Fruit fly (Drosophila melanogaster) whole organism, pupa: ENCODE data around the gene CG15468.
A peak's percentile ranks its signal among the peaks of the same experiment; 100 is the strongest.

Source experiments
- CG10348 ChIP-seq: fragments of 200-800 bp; sonication (Bioruptor generic); IDR thresholded peaks from 2 replicates; pipeline ENCODE4 v1.3.6; 2022; ENCODE audit warnings: missing biosample characterization, missing genetic modification characterization
- CG12605 ChIP-seq: fragments of 200-800 bp; sonication (Bioruptor generic); IDR thresholded peaks from 2 replicates; pipeline ENCODE4 v1.3.6; 2022; ENCODE audit warnings: missing biosample characterization, missing genetic modification characterization
- CG13204 ChIP-seq: fragments of 200-800 bp; sonication (Bioruptor generic); optimal IDR thresholded peaks from 2 replicates; lab custom pipeline; 2018; ENCODE audit warnings: missing biosample characterization, mild to moderate bottlenecking, missing genetic modification characterization, moderate library complexity
- CG14655 ChIP-seq: fragments of 200-800 bp; sonication (Bioruptor generic); optimal IDR thresholded peaks from 3 replicates; lab custom pipeline; 2017; ENCODE audit warnings: mild to moderate bottlenecking, missing biosample characterization, missing genetic modification reagents, missing genetic modification characterization
- CG15710 ChIP-seq: fragments of 200-800 bp; sonication (Bioruptor generic); optimal IDR thresholded peaks from 2 replicates; lab custom pipeline; 2018; ENCODE audit warnings: missing biosample characterization, mild to moderate bottlenecking, missing genetic modification characterization, moderate library complexity
- CG17806 ChIP-seq: fragments of 200-800 bp; sonication (Bioruptor generic); optimal IDR thresholded peaks from 2 replicates; lab custom pipeline; 2018; ENCODE audit warnings: missing biosample characterization, mild to moderate bottlenecking, missing genetic modification characterization, moderate library complexity
- CG32121 ChIP-seq: fragments of 200-800 bp; sonication (Bioruptor generic); IDR thresholded peaks from 2 replicates; pipeline ENCODE4 v1.3.6; 2022; ENCODE audit warnings: missing biosample characterization, missing genetic modification characterization
- CG34367 ChIP-seq: fragments of 200-800 bp; sonication (Bioruptor generic); optimal IDR thresholded peaks from 2 replicates; lab custom pipeline; 2018; ENCODE audit warnings: missing biosample characterization, mild to moderate bottlenecking, missing genetic modification characterization
- CG4496 ChIP-seq: fragments of 200-800 bp; sonication (Bioruptor generic); IDR thresholded peaks from 3 replicates; pipeline ENCODE4 v1.3.6; 2022; ENCODE audit warnings: missing biosample characterization, missing genetic modification characterization
- CG8159 ChIP-seq: fragments of 200-800 bp; sonication (Bioruptor generic); optimal IDR thresholded peaks from 3 replicates; lab custom pipeline; 2018; ENCODE audit warnings: missing biosample characterization, mild to moderate bottlenecking, missing genetic modification characterization, moderate library complexity
- CG8301 ChIP-seq: fragments of 200-800 bp; sonication (Bioruptor generic); optimal IDR thresholded peaks from 2 replicates; lab custom pipeline; 2018; ENCODE audit warnings: missing biosample characterization, mild to moderate bottlenecking, missing genetic modification characterization
- CG9948 ChIP-seq: fragments of 200-800 bp; sonication (Bioruptor generic); optimal IDR thresholded peaks from 2 replicates; lab custom pipeline; 2018; ENCODE audit warnings: missing biosample characterization, mild to moderate bottlenecking, missing genetic modification characterization, moderate library complexity
- D1 ChIP-seq: fragments of 200-800 bp; sonication (Bioruptor generic); optimal IDR thresholded peaks from 2 replicates; lab custom pipeline; 2018; ENCODE audit warnings: missing biosample characterization, mild to moderate bottlenecking, missing genetic modification characterization, moderate library complexity
- EcR ChIP-seq: fragments of 200-800 bp; sonication (Bioruptor generic); optimal IDR thresholded peaks from 3 replicates; lab custom pipeline; 2019; ENCODE audit warnings: missing biosample characterization, missing genetic modification characterization, mild to moderate bottlenecking, moderate library complexity, missing genetic modification reagents
- Ets98B ChIP-seq: fragments of 200-800 bp; sonication (Bioruptor generic); IDR thresholded peaks from 2 replicates; pipeline ENCODE4 v1.3.6; 2022; ENCODE audit warnings: missing biosample characterization, missing genetic modification characterization
- Pif1A ChIP-seq: fragments of 200-800 bp; sonication (Bioruptor generic); optimal IDR thresholded peaks from 3 replicates; lab custom pipeline; 2016; ENCODE audit warnings: missing biosample characterization, missing genetic modification characterization
- Pif1B ChIP-seq: fragments of 200-800 bp; sonication (Bioruptor generic); optimal IDR thresholded peaks from 3 replicates; lab custom pipeline; 2016; ENCODE audit warnings: missing biosample characterization, missing genetic modification characterization
- Snoo ChIP-seq: fragments of 200-800 bp; sonication (Bioruptor generic); optimal IDR thresholded peaks from 3 replicates; lab custom pipeline; 2017; ENCODE audit warnings: missing biosample characterization, mild to moderate bottlenecking, missing genetic modification characterization, inconsistent platforms
- fd96Ca ChIP-seq: fragments of 200-800 bp; sonication (Bioruptor generic); IDR thresholded peaks from 3 replicates; pipeline ENCODE4 v1.3.6; 2022; ENCODE audit warnings: missing biosample characterization, missing genetic modification characterization
- gl ChIP-seq: fragments of 200-800 bp; sonication (Bioruptor generic); optimal IDR thresholded peaks from 2 replicates; lab custom pipeline; 2018; ENCODE audit warnings: missing biosample characterization, mild to moderate bottlenecking, missing genetic modification characterization
- rn ChIP-seq: fragments of 200-800 bp; sonication (Bioruptor generic); IDR thresholded peaks from 2 replicates; pipeline ENCODE4 v1.3.6; 2022; ENCODE audit warnings: missing biosample characterization, missing genetic modification characterization

CG15468 gene

DNA sequence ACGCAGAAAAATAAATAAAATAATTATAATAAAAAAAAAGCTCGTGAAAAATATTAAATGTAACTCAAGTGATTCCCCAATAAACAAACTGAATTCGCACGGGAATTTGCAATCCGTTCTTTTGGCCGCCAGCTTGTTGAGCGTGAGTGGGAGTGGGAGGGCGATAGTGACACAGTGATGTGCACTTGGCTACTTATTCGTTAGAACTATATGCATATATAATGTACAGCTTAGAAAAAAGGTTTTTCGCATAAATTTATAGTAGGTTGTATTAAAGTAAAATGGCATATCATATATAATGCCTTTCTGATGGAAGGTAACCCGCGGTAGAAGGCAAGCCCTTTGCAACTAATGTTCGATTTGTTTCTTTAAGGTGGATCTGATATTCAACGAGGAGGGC lies 48.6 kb downstream of the CG15468 start:
- TF ChIP-seq CG32121 (no peak), CG14655 (GFP tag; lab: Kevin White, UChicago) (no peak), CG15710 (no peak), Ets98B (GFP tag; lab: Robert Waterston, UW) (no peak; the same call in 1 of the 2 replicates), Pif1A (GFP tag; lab: Kevin White, UChicago) (no peak), Snoo (tag; lab: Kevin White, UChicago) (no peak), gl (tag; lab: Kevin White, UChicago) (no peak), CG17806 (tag; lab: Kevin White, UChicago) (no peak), CG34367 (tag; lab: Kevin White, UChicago) (no peak), CG9948 (tag; lab: Kevin White, UChicago) (no peak), CG10348 (no peak), CG8301 (tag; lab: Kevin White, UChicago) (no peak), D1 (no peak), Pif1B (GFP tag; lab: Kevin White, UChicago) (no peak), EcR (GFP tag; lab: Kevin White, UChicago) (no peak), fd96Ca (no peak), CG8159 (tag; lab: Kevin White, UChicago) (no peak)

DNA sequence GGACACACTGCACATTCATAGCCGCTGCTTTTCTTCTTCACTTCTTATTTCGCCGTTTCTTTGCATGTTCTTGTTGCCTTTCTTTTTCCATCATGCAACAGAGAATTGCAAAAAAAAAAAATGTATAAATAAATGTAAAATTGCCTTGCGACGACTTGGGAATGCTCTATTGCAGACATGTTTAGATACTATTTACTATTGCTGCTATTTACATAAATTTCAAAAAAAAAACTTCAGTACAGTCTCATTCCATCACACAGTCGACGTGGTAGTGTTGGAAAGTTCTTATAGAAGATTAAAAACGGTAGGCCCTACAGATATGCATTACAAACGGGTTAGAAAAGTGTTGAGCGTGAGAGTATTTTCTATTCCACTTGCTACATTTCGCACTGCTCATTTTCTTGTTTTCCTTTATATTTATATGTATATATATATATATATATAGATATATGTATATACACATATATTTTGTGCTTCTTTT lies 49.1 kb downstream of the CG15468 start:
- peak; percentile 69 for TF ChIP-seq D1
- TF ChIP-seq CG34367 (tag; lab: Kevin White, UChicago), result peak; percentile 81
- TF ChIP-seq CG14655 (GFP tag; lab: Kevin White, UChicago), result peak; percentile 91
- TF ChIP-seq Pif1A (GFP tag; lab: Kevin White, UChicago), result peak; percentile 83
- no peak for TF ChIP-seq CG10348
- peak; percentile 74 for TF ChIP-seq CG9948 (tag; lab: Kevin White, UChicago)
- peak; percentile 77 for TF ChIP-seq gl (tag; lab: Kevin White, UChicago)
- TF ChIP-seq CG32121, result peak; percentile 62
- peak; percentile 73 for TF ChIP-seq CG17806 (tag; lab: Kevin White, UChicago)
- peak; percentile 61 for TF ChIP-seq Ets98B (GFP tag; lab: Robert Waterston, UW)
- TF ChIP-seq CG8159 (tag; lab: Kevin White, UChicago), result peak; percentile 84
- TF ChIP-seq Snoo (tag; lab: Kevin White, UChicago), result peak; percentile 79
- peak; percentile 84 for TF ChIP-seq CG15710
- peak; percentile 53 for TF ChIP-seq rn (GFP tag; lab: Robert Waterston, UW)
- peak; percentile 56 for TF ChIP-seq CG12605
- peak; percentile 78; the same call in 2 of the 3 replicates for TF ChIP-seq fd96Ca
- peak; percentile 72 for TF ChIP-seq CG4496 (GFP tag; lab: Robert Waterston, UW)
- TF ChIP-seq Pif1B (GFP tag; lab: Kevin White, UChicago), result peak; percentile 89
- TF ChIP-seq CG8301 (tag; lab: Kevin White, UChicago), result peak; percentile 75
- peak; percentile 44 for TF ChIP-seq EcR (GFP tag; lab: Kevin White, UChicago)
- TF ChIP-seq CG13204 (GFP tag; lab: Kevin White, UChicago), result peak; percentile 78

DNA sequence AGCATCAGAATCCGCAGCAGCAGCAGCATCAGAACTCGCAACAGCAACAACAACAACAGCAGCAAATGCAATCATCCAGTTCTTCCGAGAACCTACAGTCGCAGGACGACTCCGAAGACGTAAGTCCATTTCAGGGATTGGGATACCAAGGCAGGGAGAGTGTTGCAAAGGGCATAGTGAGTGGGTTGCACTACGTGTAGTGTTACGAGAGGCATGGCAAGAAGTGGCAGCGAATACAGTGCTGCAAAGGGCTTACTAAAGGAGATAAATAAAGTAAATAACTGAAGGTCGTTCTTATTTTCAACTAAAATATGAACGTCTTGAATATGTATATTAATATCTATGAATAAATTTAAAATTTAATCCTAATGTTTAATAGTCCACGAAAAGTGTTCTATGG lies 49.9 kb downstream of the CG15468 start:
- no peak for TF ChIP-seq CG10348
- no peak for TF ChIP-seq CG9948 (tag; lab: Kevin White, UChicago)
- TF ChIP-seq CG15710, result no peak
- TF ChIP-seq Pif1B (GFP tag; lab: Kevin White, UChicago), result no peak
- TF ChIP-seq EcR (GFP tag; lab: Kevin White, UChicago), result no peak
- no peak for TF ChIP-seq CG32121
- no peak for TF ChIP-seq CG17806 (tag; lab: Kevin White, UChicago)
- TF ChIP-seq CG34367 (tag; lab: Kevin White, UChicago), result no peak
- no peak for TF ChIP-seq CG8301 (tag; lab: Kevin White, UChicago)
- no peak for TF ChIP-seq CG13204 (GFP tag; lab: Kevin White, UChicago)
- TF ChIP-seq rn (GFP tag; lab: Robert Waterston, UW), result no peak
- no peak for TF ChIP-seq fd96Ca

DNA sequence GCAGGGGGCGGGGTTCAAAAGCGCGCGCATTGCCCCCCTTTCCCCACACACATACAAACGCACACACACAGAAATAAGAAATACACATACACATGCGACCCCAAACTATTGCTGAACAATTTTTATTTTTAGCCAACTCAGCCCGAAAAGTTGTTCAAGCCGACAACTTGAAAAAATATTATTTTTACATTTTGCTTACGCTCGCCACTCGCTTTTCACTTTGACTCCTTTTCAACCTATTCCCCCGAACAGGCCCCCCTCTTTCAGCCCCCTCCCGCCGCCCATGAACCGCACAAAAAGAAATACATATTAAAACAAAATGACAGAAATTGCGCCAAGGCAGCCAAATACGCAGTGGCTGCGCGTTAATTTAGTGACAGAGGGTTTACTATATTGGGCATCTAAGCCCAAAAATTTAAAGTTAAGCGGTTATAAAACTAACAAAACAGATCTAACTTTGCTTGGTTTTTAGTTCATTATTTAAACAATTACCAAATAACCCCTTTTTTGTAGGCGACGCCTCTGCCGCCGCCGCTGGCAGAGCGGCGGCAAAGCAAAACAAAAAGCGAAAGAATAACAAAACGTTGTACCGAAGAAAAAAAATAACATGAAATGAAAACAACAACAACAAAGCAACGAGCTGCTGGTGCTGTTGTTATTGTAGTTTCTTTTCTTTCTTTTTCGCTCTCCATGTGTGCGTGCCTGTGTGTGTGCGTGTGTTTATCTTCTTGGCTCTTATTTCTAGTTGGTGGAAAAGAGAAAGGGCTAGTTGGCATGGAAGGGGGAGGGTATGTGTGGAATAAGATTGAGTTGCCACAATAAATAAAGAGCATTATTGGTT lies 50.8 kb downstream of the CG15468 start:
- TF ChIP-seq CG8301 (tag; lab: Kevin White, UChicago) (peak; percentile 100), CG17806 (tag; lab: Kevin White, UChicago) (peak; percentile 100), rn (GFP tag; lab: Robert Waterston, UW) (peak; percentile 99), Snoo (tag; lab: Kevin White, UChicago) (peak; percentile 100), CG10348 (peak; percentile 99), D1 (peak; percentile 100), CG8159 (tag; lab: Kevin White, UChicago) (peak; percentile 100), CG12605 (peak; percentile 100), Pif1A (GFP tag; lab: Kevin White, UChicago) (peak; percentile 100), Pif1B (GFP tag; lab: Kevin White, UChicago) (peak; percentile 100), CG4496 (GFP tag; lab: Robert Waterston, UW) (peak; percentile 100), CG9948 (tag; lab: Kevin White, UChicago) (peak; percentile 100), fd96Ca (peak; percentile 100), Ets98B (GFP tag; lab: Robert Waterston, UW) (peak; percentile 100), CG15710 (peak; percentile 100), CG14655 (GFP tag; lab: Kevin White, UChicago) (peak; percentile 100), gl (tag; lab: Kevin White, UChicago) (peak; percentile 100), CG32121 (peak; percentile 100), CG34367 (tag; lab: Kevin White, UChicago) (peak; percentile 100), CG13204 (GFP tag; lab: Kevin White, UChicago) (peak; percentile 99), EcR (GFP tag; lab: Kevin White, UChicago) (peak; percentile 87)
